Fruit fly (Drosophila melanogaster) S2 (cell line): Measurements from ENCODE around the gene CG4607.

Experiments
- CG8478 ChIP-seq: fragments of >200 bp; optimal IDR thresholded peaks from 2 replicates; lab custom pipeline; 2018
- CTCF ChIP-seq, 2 experiments: fragments of >200 bp; optimal IDR thresholded peaks; 2 replicates each; lab custom pipeline; 2018

- TF ChIP-seq CG8478 (no peak), CTCF (optimal IDR thresholded peaks at IDR 0.05; lab: Kevin White, UChicago) (no peak)
Measured at dm6 chrX:7095912-7096494, 26.8 kb downstream of the CG4607 start.
